Fruit fly (Drosophila melanogaster) whole organism, embryonic: ENCODE data around the gene beat-Ib.
A peak's percentile ranks its signal among the peaks of the same experiment; 100 is the strongest.

Experiments used
- Atf-2 ChIP-seq: fragments of 200-800 bp; sonication (Bioruptor generic); optimal IDR thresholded peaks from 2 replicates; lab custom pipeline; 2016; ENCODE audit warnings: missing biosample characterization, missing genetic modification characterization
- CG10565 ChIP-seq: fragments of 200-800 bp; sonication (Bioruptor generic); optimal IDR thresholded peaks from 3 replicates; lab custom pipeline; 2016; ENCODE audit warnings: missing biosample characterization, mild to moderate bottlenecking, missing genetic modification characterization
- CG10979 ChIP-seq: fragments of 200-800 bp; sonication (Bioruptor generic); optimal IDR thresholded peaks from 2 replicates; lab custom pipeline; 2018; ENCODE audit warnings: missing biosample characterization, mild to moderate bottlenecking, missing genetic modification characterization, moderate library complexity
- CG11398 ChIP-seq: fragments of 200-800 bp; sonication (Bioruptor generic); optimal IDR thresholded peaks from 2 replicates; lab custom pipeline; 2016; ENCODE audit warnings: missing biosample characterization, missing genetic modification characterization
- CG12744 ChIP-seq: fragments of 200-800 bp; sonication (Bioruptor generic); optimal IDR thresholded peaks from 2 replicates; lab custom pipeline; 2016; ENCODE audit warnings: missing biosample characterization, missing genetic modification characterization
- CG14710 ChIP-seq: fragments of 200-800 bp; sonication (Bioruptor generic); optimal IDR thresholded peaks from 3 replicates; lab custom pipeline; 2019; ENCODE audit warnings: missing biosample characterization, mild to moderate bottlenecking, missing genetic modification characterization, moderate library complexity
- CG17328 ChIP-seq: fragments of 200-800 bp; sonication (Bioruptor generic); IDR thresholded peaks from 2 replicates; pipeline ENCODE4 v1.3.6; 2022; ENCODE audit warnings: missing biosample characterization, missing genetic modification characterization
- CG17568 ChIP-seq: fragments of 200-800 bp; sonication (Bioruptor generic); optimal IDR thresholded peaks from 2 replicates; lab custom pipeline; 2018; ENCODE audit warnings: missing biosample characterization, mild to moderate bottlenecking, missing genetic modification characterization, moderate library complexity
- CG18619 ChIP-seq: fragments of 200-800 bp; sonication (Bioruptor generic); optimal IDR thresholded peaks from 3 replicates; lab custom pipeline; 2017; ENCODE audit warnings: missing biosample characterization, mild to moderate bottlenecking, missing genetic modification characterization
- CG30020 ChIP-seq: fragments of 200-800 bp; optimal IDR thresholded peaks from 2 replicates; lab custom pipeline; 2019; ENCODE audit warnings: missing biosample characterization, mild to moderate bottlenecking, missing genetic modification characterization, moderate library complexity
- CG3163 ChIP-seq: fragments of 200-800 bp; sonication (Bioruptor generic); optimal IDR thresholded peaks from 3 replicates; lab custom pipeline; 2016; ENCODE audit warnings: missing biosample characterization, missing genetic modification characterization
- CG3407 ChIP-seq: fragments of 200-800 bp; sonication (Bioruptor generic); optimal IDR thresholded peaks from 2 replicates; lab custom pipeline; 2018; ENCODE audit warnings: missing biosample characterization, mild to moderate bottlenecking, missing genetic modification characterization
- CG3838 ChIP-seq: fragments of 200-800 bp; sonication (Bioruptor generic); optimal IDR thresholded peaks from 3 replicates; lab custom pipeline; 2016; ENCODE audit warnings: missing biosample characterization, missing genetic modification characterization
- CG4404 ChIP-seq: fragments of 200-800 bp; sonication (Bioruptor generic); IDR thresholded peaks from 2 replicates; pipeline ENCODE4 v1.3.6; 2022; ENCODE audit warnings: missing biosample characterization, missing genetic modification characterization
- CG6689 ChIP-seq: fragments of 200-800 bp; sonication (Bioruptor generic); IDR thresholded peaks from 2 replicates; pipeline ENCODE4 v1.3.6; 2022; ENCODE audit warnings: missing biosample characterization, missing genetic modification characterization
- CG9727 ChIP-seq: fragments of 200-800 bp; sonication (Bioruptor generic); optimal IDR thresholded peaks from 3 replicates; lab custom pipeline; 2017; ENCODE audit warnings: missing biosample characterization, mild to moderate bottlenecking, missing genetic modification characterization
- CkIIα-i1 ChIP-seq: fragments of 200-800 bp; sonication (Bioruptor generic); IDR thresholded peaks from 2 replicates; pipeline ENCODE4 v1.3.6; 2022; ENCODE audit warnings: missing biosample characterization, missing genetic modification characterization
- D ChIP-seq, 2 experiments: fragments of 200-800 bp in 1 of 2; fragments of >200 bp in 1 of 2; sonication (Bioruptor generic) in 1 of 2; optimal IDR thresholded peaks; 2 replicates in 1 of 2; 3 replicates in 1 of 2; lab custom pipeline; 2017; ENCODE audit warnings: mild to moderate bottlenecking in 1 of 2, missing biosample characterization in 1 of 2, missing genetic modification characterization in 1 of 2, missing genetic modification reagents in 1 of 2
- Dfd ChIP-seq, 2 experiments: fragments of >200 bp; optimal IDR thresholded peaks; 2 replicates each; lab custom pipeline; 2017; ENCODE audit warnings: missing biosample characterization in 2 of 2, missing genetic modification characterization in 2 of 2
- Dip2 ChIP-seq: fragments of 200-800 bp; sonication (Bioruptor generic); IDR thresholded peaks from 2 replicates; pipeline ENCODE4 v1.3.6; 2022; ENCODE audit warnings: missing biosample characterization, missing genetic modification characterization
- Doc2 ChIP-seq: fragments of 200-800 bp; sonication (Bioruptor generic); IDR thresholded peaks from 2 replicates; pipeline ENCODE4 v1.3.6; 2022; ENCODE audit warnings: missing biosample characterization, missing genetic modification characterization
- E2f2 ChIP-seq: fragments of 200-800 bp; sonication (Bioruptor generic); IDR thresholded peaks from 2 replicates; pipeline ENCODE4 v1.3.6; 2022; ENCODE audit warnings: missing biosample characterization, missing genetic modification characterization
- HLH3B ChIP-seq: fragments of 200-800 bp; sonication (Bioruptor generic); IDR thresholded peaks from 2 replicates; pipeline ENCODE4 v1.3.6; 2022; ENCODE audit warnings: missing biosample characterization, missing genetic modification characterization
- Lim3 ChIP-seq: fragments of 200-800 bp; sonication (Bioruptor generic); IDR thresholded peaks from 2 replicates; pipeline ENCODE4 v1.3.6; 2022; ENCODE audit warnings: missing biosample characterization, missing genetic modification characterization
- MESR4 ChIP-seq: fragments of 200-800 bp; sonication (Bioruptor generic); optimal IDR thresholded peaks from 2 replicates; lab custom pipeline; 2018; ENCODE audit warnings: missing biosample characterization, mild to moderate bottlenecking, missing genetic modification characterization, moderate library complexity
- NC2α ChIP-seq: fragments of 200-800 bp; sonication (Bioruptor generic); optimal IDR thresholded peaks from 2 replicates; lab custom pipeline; 2016; ENCODE audit warnings: missing biosample characterization, missing genetic modification characterization
- Sry-δ ChIP-seq: fragments of 200-800 bp; sonication (Bioruptor generic); optimal IDR thresholded peaks from 2 replicates; lab custom pipeline; 2016; ENCODE audit warnings: missing biosample characterization, missing genetic modification characterization
- Tbp ChIP-seq: fragments of >200 bp; optimal IDR thresholded peaks from 2 replicates; lab custom pipeline; 2018; ENCODE audit warnings: missing biosample characterization, missing genetic modification characterization
- cato ChIP-seq: fragments of 200-800 bp; sonication (Bioruptor generic); optimal IDR thresholded peaks from 2 replicates; lab custom pipeline; 2016; ENCODE audit warnings: missing biosample characterization, missing genetic modification characterization, borderline replicate concordance
- dpn ChIP-seq, 2 experiments: fragments of 200-800 bp; sonication (Bioruptor generic); optimal IDR thresholded peaks; 3 replicates each; lab custom pipeline; 2016; ENCODE audit warnings: missing biosample characterization in 2 of 2, missing genetic modification characterization in 2 of 2
- emc ChIP-seq: fragments of 200-800 bp; sonication (Bioruptor generic); optimal IDR thresholded peaks from 2 replicates; lab custom pipeline; 2016; ENCODE audit warnings: missing biosample characterization, missing genetic modification characterization
- ewg ChIP-seq: fragments of 200-800 bp; sonication (Bioruptor generic); optimal IDR thresholded peaks from 3 replicates; lab custom pipeline; 2017; ENCODE audit warnings: mild to moderate bottlenecking, missing biosample characterization, missing genetic modification reagents, missing genetic modification characterization
- fru ChIP-seq: fragments of >200 bp; optimal IDR thresholded peaks from 2 replicates; lab custom pipeline; 2017
- ftz-f1 ChIP-seq: fragments of 200-800 bp; sonication (Bioruptor generic); optimal IDR thresholded peaks from 2 replicates; lab custom pipeline; 2016; ENCODE audit warnings: missing biosample characterization, missing genetic modification characterization
- gce ChIP-seq: fragments of 200-800 bp; sonication (Bioruptor generic); IDR thresholded peaks from 3 replicates; pipeline ENCODE4 v1.3.6; 2022; ENCODE audit warnings: missing biosample characterization, missing genetic modification characterization
- grn ChIP-seq: fragments of 200-800 bp; sonication (Bioruptor generic); optimal IDR thresholded peaks from 3 replicates; lab custom pipeline; 2017; ENCODE audit warnings: missing biosample characterization, missing genetic modification characterization
- h ChIP-seq: fragments of >200 bp; optimal IDR thresholded peaks from 2 replicates; lab custom pipeline; 2017
- lilli ChIP-seq: fragments of 200-800 bp; sonication (Bioruptor generic); optimal IDR thresholded peaks from 3 replicates; lab custom pipeline; 2016; ENCODE audit warnings: missing biosample characterization, missing genetic modification characterization
- lola ChIP-seq, 3 experiments: fragments of >200 bp in 2 of 3; fragments of 200-800 bp in 1 of 3; sonication (Bioruptor generic) in 1 of 3; optimal IDR thresholded peaks; 2 replicates each; lab custom pipeline; 2017 to 2019; ENCODE audit warnings: missing biosample characterization in 3 of 3, missing genetic modification characterization in 3 of 3, mild to moderate bottlenecking in 1 of 3, moderate library complexity in 1 of 3
- mam ChIP-seq: fragments of 200-800 bp; sonication (Bioruptor generic); optimal IDR thresholded peaks from 3 replicates; lab custom pipeline; 2016; ENCODE audit warnings: missing biosample characterization, missing genetic modification characterization
- mld ChIP-seq: fragments of 200-800 bp; sonication (Bioruptor generic); IDR thresholded peaks from 3 replicates; pipeline ENCODE4 v1.3.6; 2022; ENCODE audit warnings: missing biosample characterization, missing genetic modification characterization; ENCODE audit not compliant: partially characterized antibody
- pan ChIP-seq, 4 experiments: fragments of >200 bp in 3 of 4; fragments of 200-800 bp in 1 of 4; sonication (Bioruptor generic) in 1 of 4; optimal IDR thresholded peaks in 3 of 4; IDR thresholded peaks in 1 of 4; 2 replicates each; pipeline versions ENCODE4 v1.3.6 to Lab custom; 2017 to 2022; ENCODE audit warnings: missing biosample characterization in 2 of 4, missing genetic modification characterization in 2 of 4, mixed read lengths in 1 of 4
- sens ChIP-seq: fragments of 200-800 bp; sonication (Bioruptor generic); peaks from one replicate; lab custom pipeline; 2016; ENCODE audit warnings: missing biosample characterization, missing genetic modification characterization
- sna ChIP-seq: fragments of 200-800 bp; sonication (Bioruptor generic); IDR thresholded peaks from 2 replicates; pipeline ENCODE4 v1.3.6; 2022; ENCODE audit warnings: missing biosample characterization, missing genetic modification characterization; ENCODE audit not compliant: partially characterized antibody
- sr ChIP-seq: fragments of 200-800 bp; sonication (Bioruptor generic); IDR thresholded peaks from 3 replicates; pipeline ENCODE4 v1.3.6; 2022; ENCODE audit warnings: missing biosample characterization, missing genetic modification characterization
- ssp ChIP-seq: fragments of 200-800 bp; sonication (Bioruptor generic); IDR thresholded peaks from 2 replicates; pipeline ENCODE4 v1.3.6; 2022; ENCODE audit warnings: missing biosample characterization, missing genetic modification characterization
- stc ChIP-seq: fragments of 200-800 bp; sonication (Bioruptor generic); IDR thresholded peaks from 2 replicates; pipeline ENCODE4 v1.3.6; 2022; ENCODE audit warnings: missing biosample characterization, missing genetic modification characterization
- stwl ChIP-seq: fragments of 200-800 bp; sonication (Bioruptor generic); optimal IDR thresholded peaks from 3 replicates; lab custom pipeline; 2018; ENCODE audit warnings: missing biosample characterization, mild to moderate bottlenecking, missing genetic modification characterization, moderate library complexity
- tx ChIP-seq: fragments of 200-800 bp; sonication (Bioruptor generic); optimal IDR thresholded peaks from 2 replicates; lab custom pipeline; 2016; ENCODE audit warnings: missing biosample characterization, missing genetic modification characterization
- zfh2 ChIP-seq: fragments of 200-800 bp; sonication (Bioruptor generic); optimal IDR thresholded peaks from 2 replicates; lab custom pipeline; 2016; ENCODE audit warnings: missing biosample characterization, missing genetic modification characterization

Gene beat-Ib

DNA sequence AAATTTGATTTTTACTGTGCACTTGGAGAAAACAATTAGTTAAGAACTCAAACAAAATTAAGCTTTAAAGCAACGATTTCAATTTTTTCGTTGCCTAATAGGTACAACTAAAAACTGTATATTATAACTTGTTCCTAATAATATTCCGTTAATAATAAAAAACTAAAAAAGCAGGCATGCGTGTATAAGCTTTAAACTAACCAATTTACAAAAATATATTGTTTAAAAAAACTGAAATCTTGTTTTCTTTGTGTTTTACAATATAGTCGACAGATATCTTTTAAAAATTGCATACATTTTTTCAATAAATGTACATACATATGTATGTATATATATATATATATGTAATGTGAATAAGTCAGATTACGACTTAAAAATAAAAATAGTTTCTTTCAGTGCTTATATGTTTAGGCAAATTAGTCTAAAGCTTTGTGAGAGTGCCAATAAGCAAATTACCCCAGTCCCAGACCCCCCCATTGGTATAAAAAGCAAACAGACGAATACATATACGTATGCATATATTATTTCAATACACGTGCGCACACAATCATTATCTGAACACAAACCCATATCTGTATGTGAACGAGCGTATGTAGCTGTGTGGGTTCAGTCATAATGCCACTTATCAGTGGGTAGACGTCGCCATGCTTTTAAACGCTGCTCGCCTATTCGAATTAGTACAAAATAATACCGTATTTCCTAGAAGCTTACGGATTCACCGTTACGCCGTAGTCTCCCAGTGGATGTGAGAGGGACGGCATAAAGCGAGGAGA lies 49.1 kb downstream of the beat-Ib start (continued):
- TF ChIP-seq sna (GFP tag; lab: Robert Waterston, UW) (no peak), cato (no peak), sens (GFP tag; lab: Kevin White, UChicago) (no peak), Dip2 (no peak), CG4404 (GFP tag; lab: Robert Waterston, UW) (no peak), ewg (GFP tag; lab: Kevin White, UChicago) (peak; percentile 62), CG18619 (GFP tag; lab: Kevin White, UChicago) (peak; percentile 85), CG3838 (no peak), D (optimal IDR thresholded peaks at IDR 0.05; lab: Kevin White, UChicago) (no peak), D (GFP tag; optimal IDR thresholded peaks at IDR 0.05; lab: Kevin White, UChicago) (peak; percentile 83), CG6689 (GFP tag; lab: Robert Waterston, UW) (peak; percentile 77), stwl (tag; lab: Kevin White, UChicago) (no peak), CG10565 (no peak), mam (no peak), grn (no peak), tx (GFP tag; lab: Kevin White, UChicago) (no peak), CG11398 (no peak), emc (no peak), Sry-δ (no peak), CG9727 (GFP tag; lab: Kevin White, UChicago) (peak; percentile 78), Dfd (GFP tag; optimal IDR thresholded peaks at IDR 0.05; lab: Kevin White, UChicago) (no peak), E2f2 (GFP tag; lab: Robert Waterston, UW) (no peak; the same call in 1 of the 2 replicates), CkIIα-i1 (GFP tag; lab: Robert Waterston, UW) (no peak), CG17568 (GFP tag; lab: Kevin White, UChicago) (no peak), CG14710 (peak; percentile 89), CG30020 (tag; lab: Kevin White, UChicago) (peak; percentile 63), dpn (GFP tag; optimal IDR thresholded peaks at IDR 0.05; lab: Kevin White, UChicago) (peak; percentile 25 to 56), CG3407 (GFP tag; lab: Kevin White, UChicago) (peak; percentile 42), HLH3B (GFP tag; lab: Robert Waterston, UW) (0 out of 2 replicates have a peak, but pooled peaks have one; percentile 6), CG10979 (tag; lab: Kevin White, UChicago) (peak; percentile 88), CG12744 (no peak), Tbp (no peak), pan (optimal IDR thresholded peaks at IDR 0.05; lab: Kevin White, UChicago) (no peak), pan (GFP tag; optimal IDR thresholded peaks at IDR 0.05 in 1 of 2, IDR thresholded peaks at IDR 0.05 in 1 of 2) (peak in 1 of 2 experiments; percentile 31), gce (no peak), MESR4 (no peak), zfh2 (GFP tag; lab: Kevin White, UChicago) (no peak), NC2α (GFP tag; lab: Kevin White, UChicago) (no peak), mld (GFP tag; lab: Robert Waterston, UW) (no peak), CG3163 (no peak), Atf-2 (GFP tag; lab: Kevin White, UChicago) (no peak), lilli (GFP tag; lab: Kevin White, UChicago) (no peak), stc (GFP tag; lab: Robert Waterston, UW) (no peak; the same call in 1 of the 2 replicates), h (lab: Kevin White, UChicago) (no peak), ssp (peak; percentile 48; the same call in 1 of the 2 replicates), Lim3 (GFP tag; lab: Robert Waterston, UW) (0 out of 2 replicates have a peak, but pooled peaks have one; percentile 15), lola (GFP tag; optimal IDR thresholded peaks at IDR 0.05; lab: Kevin White, UChicago) (peak in 1 of 3 experiments; percentile 88), sr (peak; percentile 95), Doc2 (GFP tag; lab: Robert Waterston, UW) (no peak), ftz-f1 (GFP tag; lab: Kevin White, UChicago) (peak; percentile 93), CG17328 (GFP tag; lab: Robert Waterston, UW) (peak; percentile 46; the same call in 1 of the 2 replicates), fru (no peak)
